Fruit fly (Drosophila melanogaster): ENCODE data around the gene CG5849.

The CG5849 gene

DNA sequence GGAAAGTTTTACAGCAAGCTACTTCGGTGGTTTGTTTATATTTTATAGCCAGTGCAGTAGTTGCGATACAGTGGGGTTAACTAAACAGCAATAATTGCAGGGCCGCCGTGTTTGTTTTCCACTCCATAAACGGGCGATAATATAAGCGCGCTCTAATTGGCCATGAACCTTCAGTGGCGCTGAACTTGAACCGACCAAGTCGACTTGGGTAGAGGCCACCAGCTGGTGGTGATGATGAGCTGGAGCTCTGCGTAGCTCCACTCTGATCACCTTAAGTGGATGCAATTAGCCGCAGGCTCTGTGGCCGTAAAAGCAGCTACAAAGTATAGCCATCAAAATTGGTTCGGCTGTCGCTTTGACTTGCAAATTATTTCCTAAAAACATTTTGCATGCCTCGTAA lies 40.2 kb downstream of the CG5849 start:
- no peak for TF ChIP-seq CG17801 (GFP tag; optimal IDR thresholded peaks at IDR 0.05; ENCODE audit: partially characterized antibody)

dm6 chr3R:21781448-21781847 lies 41.5 kb downstream of the CG5849 start:
- no peak for TF ChIP-seq CG17801 (GFP tag; optimal IDR thresholded peaks at IDR 0.05; ENCODE audit: partially characterized antibody)

DNA sequence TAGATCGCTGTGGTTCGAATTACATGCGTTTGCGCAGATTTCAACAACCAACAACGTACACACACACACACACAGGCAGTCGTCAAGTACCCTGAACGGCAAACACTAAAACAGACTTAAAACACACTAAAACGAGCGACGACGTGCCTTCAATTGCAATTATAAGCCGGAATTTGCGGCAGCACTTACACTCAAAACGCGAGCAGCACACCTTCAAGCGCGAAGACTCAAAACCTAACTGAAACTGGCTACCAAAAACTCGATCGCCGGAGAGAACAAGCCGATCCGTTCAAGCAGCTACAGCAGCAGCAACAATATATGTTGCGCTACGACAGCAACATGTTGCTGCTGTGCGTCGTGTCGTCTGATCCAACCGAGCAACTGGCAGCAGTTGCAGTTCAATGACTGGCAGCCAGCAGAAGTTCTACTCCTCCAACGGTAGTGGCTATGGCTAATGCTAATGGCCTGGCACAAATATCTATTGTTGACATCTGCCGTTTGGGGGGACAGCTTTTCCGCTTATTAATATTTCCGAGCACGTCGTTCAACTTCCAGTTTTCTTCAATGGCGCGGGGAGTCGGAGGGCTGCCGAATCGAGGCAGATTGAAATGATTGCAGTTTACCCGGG lies 42.5 kb downstream of the CG5849 start, which contains the start of gene tsl:
TSS of gene tsl (minus strand) at position 242 of the 628 bp plus-strand sequence.
- TF ChIP-seq CG17801 (GFP tag; optimal IDR thresholded peaks at IDR 0.05; ENCODE audit: partially characterized antibody), result no peak

DNA sequence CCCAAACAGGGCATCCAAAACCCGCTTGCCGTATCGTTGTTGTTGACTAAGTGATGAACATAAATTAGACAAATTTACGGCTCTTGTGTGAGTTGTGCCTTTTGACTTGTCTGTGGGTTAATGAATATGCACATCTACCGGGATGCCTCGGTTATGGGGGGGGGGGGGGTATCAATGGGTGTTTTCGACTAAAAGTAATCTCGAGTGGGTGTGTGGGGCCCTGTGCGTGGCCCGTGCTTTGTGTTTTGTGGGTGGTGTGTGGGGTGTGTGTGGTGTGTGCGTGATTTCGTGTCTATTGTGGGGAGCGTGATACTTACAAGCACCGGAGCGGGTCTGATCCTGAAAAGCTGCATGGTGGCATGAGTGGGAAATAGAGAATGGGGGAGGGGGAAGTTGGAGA lies 50.5 kb downstream of the CG5849 start:
- no peak for TF ChIP-seq CG17801 (GFP tag; optimal IDR thresholded peaks at IDR 0.05; ENCODE audit: partially characterized antibody)

DNA sequence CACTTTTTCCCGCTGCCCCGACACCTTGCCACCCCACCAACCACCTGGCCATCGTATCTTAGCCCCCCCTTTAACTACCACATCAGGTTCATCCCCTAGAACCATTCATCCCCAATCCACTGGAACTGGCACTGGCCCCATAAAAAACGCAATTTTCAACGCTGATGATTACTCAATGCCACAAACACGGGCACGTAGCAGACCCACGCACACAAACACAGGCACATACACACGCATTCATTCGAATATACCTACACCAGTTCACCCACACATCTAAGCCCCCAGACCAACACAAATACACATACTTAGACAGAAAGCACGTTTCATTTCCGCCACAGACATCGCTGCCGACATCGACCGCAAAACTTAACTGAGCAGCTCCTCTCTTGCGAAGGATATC lies 53.9 kb downstream of the CG5849 start:
- no peak for TF ChIP-seq CG17801 (GFP tag; optimal IDR thresholded peaks at IDR 0.05; ENCODE audit: partially characterized antibody)
